Fruit fly (Drosophila melanogaster): ENCODE measurements around the gene CG34367.

The CG34367 gene

dm6 chr2L:10379865-10380264, 26.2 kb upstream of the CG34367 start, which contains the start of gene gny (continued):
- TF ChIP-seq wor (GFP tag; IDR thresholded peaks at IDR 0.05) (no peak), wek (GFP tag; optimal IDR thresholded peaks at IDR 0.05) (no peak), Fer1 (GFP tag; optimal IDR thresholded peaks at IDR 0.05) (no peak), CG15514 (GFP tag; optimal IDR thresholded peaks at IDR 0.05) (peak; percentile 6), BEAF-32 (GFP tag; optimal IDR thresholded peaks at IDR 0.05) (peak; percentile 43), HmgD (GFP tag; optimal IDR thresholded peaks at IDR 0.05) (peak; percentile 39), CG13287 (GFP tag; IDR thresholded peaks at IDR 0.05; ENCODE audit: partially characterized antibody) (peak; percentile 42; the same call in 1 of the 2 replicates), Dp (GFP tag; optimal IDR thresholded peaks at IDR 0.05) (peak; percentile 74), nmo (GFP tag; optimal IDR thresholded peaks at IDR 0.05) (peak; percentile 3), CG14710 (tag; optimal IDR thresholded peaks at IDR 0.05) (peak; percentile 3), phol (tag; optimal IDR thresholded peaks at IDR 0.05) (peak; percentile 9), ase (GFP tag; IDR thresholded peaks at IDR 0.05) (no peak), E2f1 (GFP tag; IDR thresholded peaks at IDR 0.05) (no peak)

DNA sequence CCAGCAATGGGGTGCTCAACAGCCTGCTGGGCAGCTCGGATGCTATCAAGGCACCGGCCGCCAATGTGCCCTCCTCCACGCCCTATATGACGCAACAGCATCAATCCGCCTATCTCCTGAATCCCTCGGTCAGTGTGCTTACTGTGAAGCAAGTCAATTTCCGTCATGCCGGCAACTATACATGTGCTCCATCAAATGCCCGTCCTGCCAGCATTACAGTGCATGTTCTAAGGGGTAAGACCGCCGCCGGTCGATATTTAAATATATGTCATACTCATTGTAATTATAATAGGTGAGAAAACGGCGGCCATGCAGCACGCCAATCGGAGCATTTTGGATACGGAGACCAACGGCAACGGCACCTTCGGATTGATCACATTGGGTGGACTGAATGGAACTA, 24.9 kb upstream of the CG34367 start:
- TF ChIP-seq Med (GFP tag), result peak; percentile 63
- TF ChIP-seq pan (optimal IDR thresholded peaks at IDR 0.05), result no peak
- peak in 1 of 2 experiments; percentile 17 for TF ChIP-seq pan (GFP tag; optimal IDR thresholded peaks at IDR 0.05 in 1 of 2, IDR thresholded peaks at IDR 0.05 in 1 of 2)
- no peak for TF ChIP-seq CG18011 (GFP tag; optimal IDR thresholded peaks at IDR 0.05)
- TF ChIP-seq Ets65A (GFP tag), result peak; percentile 88

dm6 chr2L:10376276-10376675, 22.6 kb upstream of the CG34367 start:
- peak in 1 of 2 experiments; percentile 40 for TF ChIP-seq Pdp1 (GFP tag; optimal IDR thresholded peaks at IDR 0.05)
- TF ChIP-seq oc (tag; optimal IDR thresholded peaks at IDR 0.05), result no peak
- TF ChIP-seq Deaf1 (tag; optimal IDR thresholded peaks at IDR 0.05), result peak; percentile 83
- no peak for TF ChIP-seq CG12744 (GFP tag; optimal IDR thresholded peaks at IDR 0.05)
- peak; percentile 90 for TF ChIP-seq ewg (GFP tag; optimal IDR thresholded peaks at IDR 0.05)
- TF ChIP-seq run (tag; optimal IDR thresholded peaks at IDR 0.05), result no peak
- TF ChIP-seq grau (tag; optimal IDR thresholded peaks at IDR 0.05), result no peak
- TF ChIP-seq Trl (optimal IDR thresholded peaks at IDR 0.05), result no peak
- peak; percentile 1 for TF ChIP-seq Trl (GFP tag; optimal IDR thresholded peaks at IDR 0.05)
- no peak for TF ChIP-seq unc-4 (GFP tag; IDR thresholded peaks at IDR 0.05; ENCODE audit: partially characterized antibody)
- TF ChIP-seq CG43689 (GFP tag; IDR thresholded peaks at IDR 0.05), result no peak
- no peak for TF ChIP-seq crp (GFP tag; optimal IDR thresholded peaks at IDR 0.05)
- TF ChIP-seq Hmx (GFP tag; optimal IDR thresholded peaks at IDR 0.05), result no peak
- no peak for TF ChIP-seq hbn (GFP tag; IDR thresholded peaks at IDR 0.05; ENCODE audit: partially characterized antibody)
- TF ChIP-seq bbx (GFP tag; IDR thresholded peaks at IDR 0.05; ENCODE audit: partially characterized antibody), result no peak
- no peak for TF ChIP-seq H15 (GFP tag; IDR thresholded peaks at IDR 0.05)
- no peak for TF ChIP-seq slp2 (GFP tag; optimal IDR thresholded peaks at IDR 0.05)
- TF ChIP-seq CG9817 (tag; optimal IDR thresholded peaks at IDR 0.05), result no peak
- TF ChIP-seq CG12391 (tag; optimal IDR thresholded peaks at IDR 0.05), result no peak
- TF ChIP-seq MESR4 (GFP tag; optimal IDR thresholded peaks at IDR 0.05), result no peak
- peak; percentile 65 for TF ChIP-seq cg (GFP tag; optimal IDR thresholded peaks at IDR 0.05)
- TF ChIP-seq CG12942 (GFP tag; optimal IDR thresholded peaks at IDR 0.05), result no peak
- TF ChIP-seq fd102C (GFP tag; optimal IDR thresholded peaks at IDR 0.05), result no peak
- no peak for TF ChIP-seq emc (GFP tag; optimal IDR thresholded peaks at IDR 0.05)
- TF ChIP-seq CG17385 (GFP tag; optimal IDR thresholded peaks at IDR 0.05), result no peak
- no peak for TF ChIP-seq NC2α (GFP tag; optimal IDR thresholded peaks at IDR 0.05)
- peak in 1 of 2 experiments; percentile 8 for TF ChIP-seq Dfd (GFP tag; optimal IDR thresholded peaks at IDR 0.05)
- TF ChIP-seq CG7928 (GFP tag; optimal IDR thresholded peaks at IDR 0.05), result no peak
- TF ChIP-seq maf-S (GFP tag; optimal IDR thresholded peaks at IDR 0.05), result no peak

All from whole organism, embryonic.